Worm (Caenorhabditis elegans): ENCODE results near the gene col-76.
A peak's percentile ranks its signal among the peaks of the same experiment; 100 is the strongest.

The col-76 gene

ce11 chrII:8249710-8250109 lies 45.6 kb downstream of the col-76 start:
- TF ChIP-seq pax-3 (tag; optimal IDR thresholded peaks at IDR 0.05): no peak
- TF ChIP-seq elt-2 (tag; optimal IDR thresholded peaks at IDR 0.05): peak; percentile 36
- no peak for TF ChIP-seq egl-13 (tag; optimal IDR thresholded peaks at IDR 0.05)

ce11 chrII:8253160-8253793 lies 49.1 kb downstream of the col-76 start, which contains the start of gene F35C11.5:
Gene F35C11.5, plus strand, starts transcription at chrII:8253743.
- TF ChIP-seq blmp-1 (tag; optimal IDR thresholded peaks at IDR 0.05) (no peak), tlp-1 (tag; optimal IDR thresholded peaks at IDR 0.05) (no peak), ceh-8 (GFP tag; optimal IDR thresholded peaks at IDR 0.05) (no peak), zag-1 (tag; optimal IDR thresholded peaks at IDR 0.05) (no peak), pax-3 (tag; optimal IDR thresholded peaks at IDR 0.05) (no peak), tbx-2 (tag; optimal IDR thresholded peaks at IDR 0.05) (no peak), nhr-71 (tag; optimal IDR thresholded peaks at IDR 0.05) (no peak), nhr-84 (tag; optimal IDR thresholded peaks at IDR 0.05) (no peak), ama-1 (optimal IDR thresholded peaks at IDR 0.05) (no peak), jun-1 (tag; optimal IDR thresholded peaks at IDR 0.05) (no peak), mdl-1 (tag; optimal IDR thresholded peaks at IDR 0.05) (no peak), nhr-76 (tag; optimal IDR thresholded peaks at IDR 0.05) (no peak), elt-2 (tag; optimal IDR thresholded peaks at IDR 0.05) (no peak), pqm-1 (tag; optimal IDR thresholded peaks at IDR 0.05) (no peak), efl-1 (optimal IDR thresholded peaks at IDR 0.05) (no peak), efl-1 (GFP tag; optimal IDR thresholded peaks at IDR 0.05 in 1 of 2) (no peak)

ce11 chrII:8256013-8256412 lies 51.9 kb downstream of the col-76 start, which contains the start of gene F35C11.7:
Gene F35C11.7, plus strand, starts transcription at chrII:8256313.
- TF ChIP-seq nhr-47 (tag; optimal IDR thresholded peaks at IDR 0.05): no peak

All from whole organism, L1 larva.